Worm (Caenorhabditis elegans): Measurements from ENCODE around the gene chtl-1.

ce11 chrX:5366613-5367012 lies 2.5 kb upstream of the chtl-1 start:
- TF ChIP-seq unc-62 (GFP tag; optimal IDR thresholded peaks at IDR 0.05) (no peak), snpc-4 (tag; optimal IDR thresholded peaks at IDR 0.05) (no peak), dpl-1 (GFP tag; optimal IDR thresholded peaks at IDR 0.05) (no peak), elt-2 (tag; optimal IDR thresholded peaks at IDR 0.05) (no peak), fkh-10 (GFP tag; optimal IDR thresholded peaks at IDR 0.05) (no peak), ama-1 (optimal IDR thresholded peaks at IDR 0.05) (no peak), lin-35 (GFP tag; optimal IDR thresholded peaks at IDR 0.05) (no peak), ceh-82 (tag; optimal IDR thresholded peaks at IDR 0.05) (no peak), nhr-19 (GFP tag; conservative IDR thresholded peaks at IDR 0.05) (no peak), sptf-1 (tag; optimal IDR thresholded peaks at IDR 0.05) (no peak), skn-1 (tag; optimal IDR thresholded peaks at IDR 0.05) (no peak)
